Fruit fly (Drosophila melanogaster): ENCODE measurements around the gene Dfd.

- no peak for TF ChIP-seq cnc (optimal IDR thresholded peaks at IDR 0.05)
- TF ChIP-seq CG7101 (tag; optimal IDR thresholded peaks at IDR 0.05) = no peak
- no peak for TF ChIP-seq Crg-1 (GFP tag; optimal IDR thresholded peaks at IDR 0.05)
- TF ChIP-seq pad (GFP tag; optimal IDR thresholded peaks at IDR 0.05) = no peak
Observed at dm6 chr3R:6766171-6766591, 25.5 kb upstream of the Dfd start.

Data from whole organism, adult.